Fruit fly (Drosophila melanogaster): ENCODE data around the gene RpS14a.
A peak's percentile ranks its signal among the peaks of the same experiment; 100 is the strongest.

DNA sequence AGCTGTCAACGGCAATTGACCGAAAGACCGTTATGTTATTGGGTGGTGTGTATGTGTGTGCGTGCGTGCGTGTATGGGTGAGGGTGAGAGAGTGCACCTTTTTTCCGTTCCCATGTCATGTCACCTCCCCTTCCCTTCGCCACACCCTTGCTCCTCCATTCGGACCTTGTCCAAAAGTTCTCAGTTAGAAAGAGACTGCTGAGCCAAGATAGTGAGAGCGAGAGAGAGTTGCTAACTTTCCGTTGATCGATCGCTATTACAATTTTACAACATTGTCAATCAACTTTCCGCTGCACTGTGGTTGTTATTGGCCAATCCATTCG lies 4.9 kb downstream of the RpS14a start:
- TF ChIP-seq cnc (optimal IDR thresholded peaks at IDR 0.05): no peak
- peak; percentile 100 for TF ChIP-seq ovo (GFP tag; optimal IDR thresholded peaks at IDR 0.05)
- peak; percentile 38 for TF ChIP-seq pad (GFP tag; optimal IDR thresholded peaks at IDR 0.05)
- no peak for TF ChIP-seq CG33017 (tag; optimal IDR thresholded peaks at IDR 0.05)
- TF ChIP-seq Clk (GFP tag; optimal IDR thresholded peaks at IDR 0.05): no peak
- TF ChIP-seq CG11617 (GFP tag; optimal IDR thresholded peaks at IDR 0.05): no peak
- no peak for TF ChIP-seq cic (GFP tag; optimal IDR thresholded peaks at IDR 0.05)
- TF ChIP-seq CG5204 (GFP tag; optimal IDR thresholded peaks at IDR 0.05): peak; percentile 14
- no peak for TF ChIP-seq CG7101 (tag; optimal IDR thresholded peaks at IDR 0.05)
- TF ChIP-seq toe (GFP tag; optimal IDR thresholded peaks at IDR 0.05): no peak
- TF ChIP-seq CG12768 (GFP tag; optimal IDR thresholded peaks at IDR 0.05): no peak
